Worm (Caenorhabditis elegans) whole organism, L4 larva: ENCODE results near the gene nhr-60.
A peak's percentile ranks its signal among the peaks of the same experiment; 100 is the strongest.
"Not testable (repeated sequence)": the region's sequence is repeated elsewhere in the genome, so short reads cannot be mapped to it uniquely, and the experiment has no call there.

Experiments
- D1046.2 ChIP-seq: fragments of 200-800 bp; sonication (Bioruptor generic); IDR thresholded peaks from 2 replicates; pipeline ENCODE4 v1.3.6; 2022; ENCODE audit warnings: missing genetic modification characterization, missing compliant biosample characterization
- F26F4.8 ChIP-seq: fragments of 200-800 bp; sonication (Bioruptor generic); conservative IDR thresholded peaks from 2 replicates; pipeline ENCODE4 v1.3.6; 2022; ENCODE audit warnings: missing genetic modification characterization, missing compliant biosample characterization
- Y105C5A.15 ChIP-seq: fragments of 200-800 bp; sonication (Bioruptor generic); IDR thresholded peaks from 2 replicates; pipeline ENCODE4 v1.3.6; 2022; ENCODE audit warnings: missing genetic modification characterization, missing compliant biosample characterization
- Y48G9A.11 ChIP-seq: fragments of 200-800 bp; sonication (Bioruptor generic); IDR thresholded peaks from 2 replicates; pipeline ENCODE4 v1.3.6; 2022; ENCODE audit warnings: missing genetic modification reagents, missing genetic modification characterization, missing compliant biosample characterization
- Y75B8A.6 ChIP-seq: fragments of 200-800 bp; sonication (Bioruptor generic); IDR thresholded peaks from 2 replicates; pipeline ENCODE4 v1.3.6; 2022; ENCODE audit warnings: missing genetic modification reagents, missing genetic modification characterization, missing compliant biosample characterization
- ZK337.2 ChIP-seq: fragments of 200-800 bp; sonication (Bioruptor generic); IDR thresholded peaks from 2 replicates; pipeline ENCODE4 v1.3.6; 2022; ENCODE audit warnings: missing genetic modification reagents, missing genetic modification characterization, missing compliant biosample characterization
- arid-1 ChIP-seq: fragments of 200-800 bp; sonication (Bioruptor generic); conservative IDR thresholded peaks from 2 replicates; pipeline ENCODE4 v1.3.6; 2022; ENCODE audit warnings: missing genetic modification reagents, missing genetic modification characterization, missing compliant biosample characterization
- ceh-20 ChIP-seq: fragments of 200-800 bp; sonication (Bioruptor generic); IDR thresholded peaks from 2 replicates; pipeline ENCODE4 v1.3.6; 2022; ENCODE audit warnings: missing genetic modification reagents, missing genetic modification characterization, missing compliant biosample characterization
- ceh-32 ChIP-seq: sonication (generic microtip); optimal IDR thresholded peaks from 2 replicates; lab custom pipeline; 2016; ENCODE audit warnings: mild to moderate bottlenecking, missing genetic modification characterization, missing compliant biosample characterization; ENCODE audit not compliant: poor library complexity
- ceh-44 ChIP-seq: fragments of 200-800 bp; sonication (Bioruptor generic); IDR thresholded peaks from 2 replicates; pipeline ENCODE4 v1.3.6; 2022; ENCODE audit warnings: missing genetic modification reagents, missing genetic modification characterization, missing compliant biosample characterization
- ces-1 ChIP-seq: fragments of 150-350 bp; sonication (generic microtip); optimal IDR thresholded peaks from 4 replicates; lab custom pipeline; 2014; ENCODE audit warnings: missing biosample characterization, missing genetic modification reagents, missing genetic modification characterization
- ctbp-1 ChIP-seq: fragments of 200-800 bp; sonication (Bioruptor generic); IDR thresholded peaks from 2 replicates; pipeline ENCODE4 v1.3.6; 2022; ENCODE audit warnings: missing genetic modification reagents, missing genetic modification characterization, missing compliant biosample characterization
- daf-12 ChIP-seq: fragments of 150-350 bp; optimal IDR thresholded peaks from 2 replicates; lab custom pipeline; 2014; ENCODE audit warnings: missing biosample characterization, missing genetic modification reagents, missing genetic modification characterization
- daf-16 ChIP-seq, 3 experiments: sonication (generic microtip); optimal IDR thresholded peaks; 2 replicates each; lab custom pipeline; 2016 to 2017; ENCODE audit warnings: missing genetic modification characterization in 3 of 3, missing genetic modification reagents in 3 of 3, mild to moderate bottlenecking in 2 of 3, missing compliant biosample characterization in 2 of 3, missing biosample characterization in 1 of 3, moderate library complexity in 1 of 3
- daf-8 ChIP-seq: fragments of 200-800 bp; sonication (Bioruptor generic); IDR thresholded peaks from 2 replicates; pipeline ENCODE4 v1.3.6; 2022; ENCODE audit warnings: missing genetic modification characterization, missing compliant biosample characterization
- dmd-6 ChIP-seq: fragments of 200-800 bp; sonication (Bioruptor generic); IDR thresholded peaks from 2 replicates; pipeline ENCODE4 v1.3.6; 2022; ENCODE audit warnings: missing genetic modification reagents, missing genetic modification characterization, missing compliant biosample characterization
- dmd-8 ChIP-seq: fragments of 200-800 bp; sonication (Bioruptor generic); IDR thresholded peaks from 2 replicates; pipeline ENCODE4 v1.3.6; 2022; ENCODE audit warnings: missing genetic modification characterization, missing compliant biosample characterization
- dmd-9 ChIP-seq: fragments of 200-800 bp; sonication (Bioruptor generic); IDR thresholded peaks from 2 replicates; pipeline ENCODE4 v1.3.6; 2022; ENCODE audit warnings: missing genetic modification reagents, missing genetic modification characterization, missing compliant biosample characterization
- duxl-1 ChIP-seq: sonication (generic microtip); optimal IDR thresholded peaks from 2 replicates; lab custom pipeline; 2016; ENCODE audit warnings: mild to moderate bottlenecking, missing genetic modification characterization, moderate library complexity, missing compliant biosample characterization; ENCODE audit not compliant: poor library complexity
- egl-43 ChIP-seq: fragments of 200-800 bp; sonication (Bioruptor generic); IDR thresholded peaks from 2 replicates; pipeline ENCODE4 v1.3.6; 2022; ENCODE audit warnings: missing genetic modification reagents, missing genetic modification characterization, missing compliant biosample characterization
- lim-7 ChIP-seq: fragments of 200-800 bp; sonication (Bioruptor generic); IDR thresholded peaks from 2 replicates; pipeline ENCODE4 v1.3.6; 2022; ENCODE audit warnings: missing genetic modification characterization, missing compliant biosample characterization
- lin-1 ChIP-seq: fragments of 200-800 bp; sonication (Bioruptor generic); IDR thresholded peaks from 2 replicates; pipeline ENCODE4 v1.3.6; 2022; ENCODE audit warnings: missing genetic modification reagents, missing genetic modification characterization, missing compliant biosample characterization
- lin-29 ChIP-seq: fragments of 200-800 bp; sonication (Bioruptor generic); IDR thresholded peaks from 2 replicates; pipeline ENCODE4 v1.3.6; 2022; ENCODE audit warnings: missing genetic modification reagents, missing genetic modification characterization, missing compliant biosample characterization
- lin-38 ChIP-seq: fragments of 200-800 bp; sonication (Bioruptor generic); IDR thresholded peaks from 2 replicates; pipeline ENCODE4 v1.3.6; 2022; ENCODE audit warnings: missing genetic modification reagents, missing genetic modification characterization, missing compliant biosample characterization
- madf-5 ChIP-seq, 2 experiments: fragments of 200-800 bp; sonication (Bioruptor generic); IDR thresholded peaks; 2 replicates each; pipeline ENCODE4 v1.3.6; 2022; ENCODE audit warnings: missing compliant biosample characterization in 2 of 2, missing genetic modification characterization in 2 of 2
- madf-9 ChIP-seq: fragments of 200-800 bp; sonication (Bioruptor generic); conservative IDR thresholded peaks from 2 replicates; pipeline ENCODE4 v1.3.6; 2022; ENCODE audit warnings: missing genetic modification reagents, missing genetic modification characterization, missing compliant biosample characterization
- mdl-1 ChIP-seq, 2 experiments: fragments of 150-350 bp in 1 of 2; sonication (generic microtip) in 1 of 2; optimal IDR thresholded peaks; 2 replicates each; lab custom pipeline; 2014 to 2017; ENCODE audit warnings: missing biosample characterization in 2 of 2, missing genetic modification characterization in 2 of 2
- mdt-29 ChIP-seq: fragments of 200-800 bp; sonication (Bioruptor generic); IDR thresholded peaks from 2 replicates; pipeline ENCODE4 v1.3.6; 2022; ENCODE audit warnings: missing genetic modification reagents, missing genetic modification characterization, missing compliant biosample characterization
- mxl-3 ChIP-seq: fragments of 200-800 bp; sonication (Bioruptor generic); optimal IDR thresholded peaks from 2 replicates; lab custom pipeline; 2018; ENCODE audit warnings: mild to moderate bottlenecking, missing genetic modification characterization, missing compliant biosample characterization
- nhr-28 ChIP-seq: fragments of 150-350 bp; optimal IDR thresholded peaks from 2 replicates; lab custom pipeline; 2014; ENCODE audit warnings: missing biosample characterization, missing genetic modification characterization
- nhr-41 ChIP-seq: fragments of 200-800 bp; sonication (Bioruptor generic); IDR thresholded peaks from 2 replicates; pipeline ENCODE4 v1.3.6; 2022; ENCODE audit warnings: missing genetic modification reagents, missing genetic modification characterization, missing compliant biosample characterization
- nhr-42 ChIP-seq: fragments of 200-800 bp; sonication (Bioruptor generic); IDR thresholded peaks from 2 replicates; pipeline ENCODE4 v1.3.6; 2022; ENCODE audit warnings: missing genetic modification characterization, missing compliant biosample characterization
- pha-4 ChIP-seq, 2 experiments: fragments of 150-350 bp in 1 of 2; fragments of 200-800 bp in 1 of 2; sonication (Bioruptor generic) in 1 of 2; IDR thresholded peaks in 1 of 2; optimal IDR thresholded peaks in 1 of 2; 2 replicates each; pipeline versions ENCODE4 v1.3.6 to Lab custom; 2014 to 2022; ENCODE audit warnings: missing genetic modification characterization in 2 of 2, missing genetic modification reagents in 2 of 2, missing biosample characterization in 1 of 2, missing compliant biosample characterization in 1 of 2
- php-3 ChIP-seq: fragments of 200-800 bp; sonication (Bioruptor generic); IDR thresholded peaks from 2 replicates; pipeline ENCODE4 v1.3.6; 2022; ENCODE audit warnings: missing genetic modification reagents, missing genetic modification characterization, missing compliant biosample characterization
- set-16 ChIP-seq: fragments of 200-800 bp; sonication (Bioruptor generic); IDR thresholded peaks from 2 replicates; pipeline ENCODE4 v1.3.6; 2022; ENCODE audit warnings: missing genetic modification reagents, missing genetic modification characterization, missing compliant biosample characterization
- snpc-1.2 ChIP-seq: fragments of 200-800 bp; sonication (Bioruptor generic); IDR thresholded peaks from 2 replicates; pipeline ENCODE4 v1.3.6; 2022; ENCODE audit warnings: missing genetic modification reagents, missing genetic modification characterization, missing compliant biosample characterization
- snpc-4 ChIP-seq: fragments of 150-350 bp; optimal IDR thresholded peaks from 2 replicates; lab custom pipeline; 2014; ENCODE audit warnings: missing biosample characterization, missing genetic modification characterization
- unc-130 ChIP-seq: sonication (generic microtip); optimal IDR thresholded peaks from 2 replicates; lab custom pipeline; 2016; ENCODE audit warnings: missing genetic modification reagents, missing genetic modification characterization, missing compliant biosample characterization
- unc-62 ChIP-seq, 3 experiments: fragments of 150-350 bp in 1 of 3; sonication (generic microtip); optimal IDR thresholded peaks in 2 of 3; peaks in 1 of 3; 1 replicate in 1 of 3; 2 replicates in 2 of 3; lab custom pipeline; 2014 to 2017; ENCODE audit warnings: missing biosample characterization in 3 of 3, missing genetic modification characterization in 3 of 3, missing genetic modification reagents in 3 of 3, missing genotype in 1 of 3
- vab-7 ChIP-seq: fragments of 200-800 bp; sonication (Bioruptor generic); IDR thresholded peaks from 2 replicates; pipeline ENCODE4 v1.3.6; 2022; ENCODE audit warnings: missing genetic modification reagents, missing genetic modification characterization, missing compliant biosample characterization
- zip-11 ChIP-seq: fragments of 200-800 bp; sonication (Bioruptor generic); IDR thresholded peaks from 2 replicates; pipeline ENCODE4 v1.3.6; 2022; ENCODE audit warnings: missing genetic modification characterization, missing compliant biosample characterization

Gene nhr-60

ce11 chrV:15776651-15777050 lies 3.6 kb upstream of the nhr-60 start, which contains the start of gene nhr-283:
nhr-283 (minus strand) TSS chrV:15776751.
- TF ChIP-seq Y75B8A.6 (GFP tag; lab: Robert Waterston, UW), result no peak
- peak in 1 of 2 experiments; percentile 55 for TF ChIP-seq unc-62 (GFP tag; optimal IDR thresholded peaks at IDR 0.05 in 1 of 2; lab: Kevin White, UChicago)
- no peak for TF ChIP-seq unc-62 (tag; optimal IDR thresholded peaks at IDR 0.05; lab: Kevin White, UChicago)
- TF ChIP-seq, all 104 proteins: peak for 1

ce11 chrV:15773941-15774340 lies 900 bp upstream of the nhr-60 start:
- TF ChIP-seq mdl-1 (tag; optimal IDR thresholded peaks at IDR 0.05; lab: Kevin White, UChicago) (peak; percentile 16 to 53), dmd-6 (GFP tag; lab: Robert Waterston, UW) (peak; percentile 46; the same call in 1 of the 2 replicates), mdt-29 (no peak), daf-16 (GFP tag; optimal IDR thresholded peaks at IDR 0.05; lab: Kevin White, UChicago) (no peak), daf-16 (tag; optimal IDR thresholded peaks at IDR 0.05; lab: Kevin White, UChicago) (peak; percentile 55), mxl-3 (GFP tag; lab: Kevin White, UChicago) (peak; percentile 80), nhr-28 (tag; lab: Kevin White, UChicago) (peak; percentile 21), ces-1 (GFP tag; lab: Kevin White, UChicago) (no peak), zip-11 (no peak)

DNA sequence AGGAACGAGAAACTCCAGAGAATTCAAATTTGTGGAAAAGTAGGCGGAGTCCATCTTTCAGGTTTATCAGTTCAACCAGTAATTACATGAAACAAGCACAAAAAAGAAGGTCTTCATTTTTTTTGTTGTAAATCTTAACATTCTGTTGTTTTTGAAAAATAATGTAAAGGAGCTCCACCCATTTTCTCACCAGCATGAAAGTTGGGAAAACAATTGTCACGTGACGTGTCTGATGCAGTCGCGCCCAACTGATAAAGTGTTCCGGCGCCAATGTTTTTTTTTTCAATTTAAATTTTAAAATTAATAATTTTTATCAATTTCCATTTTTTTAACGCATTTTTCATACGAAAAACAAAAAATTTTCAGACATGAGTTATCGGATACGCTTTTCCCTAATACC lies 4.0 kb downstream of the nhr-60 start, which contains the start of gene F57A10.4:
Gene F57A10.4 (plus strand): TSS at position 367 of the 400 bp plus-strand sequence.
- TF ChIP-seq daf-12 (tag; lab: Kevin White, UChicago) (no peak), snpc-4 (tag; lab: Kevin White, UChicago) (no peak), unc-130 (peak; percentile 56), duxl-1 (tag; lab: Kevin White, UChicago) (no peak), ceh-44 (GFP tag; lab: Robert Waterston, UW) (no peak), ceh-32 (tag; lab: Kevin White, UChicago) (no peak)

DNA sequence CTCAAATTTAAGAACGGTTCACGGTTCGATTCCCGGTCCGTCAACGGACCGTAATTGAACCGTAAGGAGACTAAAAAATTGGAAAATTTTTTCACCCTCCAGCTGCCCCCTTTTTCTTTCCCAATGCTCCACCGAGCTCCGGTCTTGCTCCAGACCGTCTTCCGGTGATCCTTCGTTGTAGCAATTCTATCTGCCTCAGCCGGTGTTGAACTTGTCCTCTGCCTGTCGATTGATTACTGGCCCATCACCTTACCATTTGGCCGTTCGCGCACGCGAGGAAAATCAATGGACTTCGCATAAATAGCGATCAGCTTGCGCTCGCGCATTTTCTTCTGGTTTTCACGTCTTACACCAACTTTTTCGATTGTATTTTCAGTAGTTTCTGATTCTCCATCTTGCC lies 5.7 kb downstream of the nhr-60 start:
- TF ChIP-seq Y105C5A.15 (peak; percentile 71; the same call in 1 of the 2 replicates), daf-8 (peak; percentile 64; the same call in 1 of the 2 replicates), dmd-9 (GFP tag; lab: Robert Waterston, UW) (0 out of 2 replicates have a peak, but pooled peaks have one; percentile 53), lin-38 (GFP tag; lab: Robert Waterston, UW) (peak; percentile 82), ceh-44 (GFP tag; lab: Robert Waterston, UW) (peak; percentile 68; the same call in 1 of the 2 replicates), D1046.2 (GFP tag; lab: Robert Waterston, UW) (peak; percentile 81), dmd-6 (GFP tag; lab: Robert Waterston, UW) (0 out of 2 replicates have a peak, but pooled peaks have one; percentile 9), ctbp-1 (GFP tag; lab: Robert Waterston, UW) (peak; percentile 80), Y48G9A.11 (GFP tag; lab: Robert Waterston, UW) (peak; percentile 75), set-16 (GFP tag; lab: Robert Waterston, UW) (peak; percentile 55), dmd-8 (GFP tag; lab: Robert Waterston, UW) (peak; percentile 94), ZK337.2 (GFP tag; lab: Robert Waterston, UW) (0 out of 2 replicates have a peak, but pooled peaks have one; percentile 13), lin-1 (GFP tag; lab: Robert Waterston, UW) (peak; percentile 66; the same call in 1 of the 2 replicates), madf-5 (GFP tag; IDR thresholded peaks at IDR 0.05; lab: Robert Waterston, UW) (peak in 1 of 2 experiments; percentile 73; a peak in 1 of 4 replicates), pha-4 (GFP tag; IDR thresholded peaks at IDR 0.05; lab: Robert Waterston, UW) (peak; percentile 84), nhr-41 (peak; percentile 85), snpc-1.2 (GFP tag; lab: Robert Waterston, UW) (peak; percentile 86), egl-43 (GFP tag; lab: Robert Waterston, UW) (peak; percentile 92), nhr-42 (peak; percentile 66), lin-29 (GFP tag; lab: Robert Waterston, UW) (peak; percentile 27; the same call in 1 of the 2 replicates), php-3 (GFP tag; lab: Robert Waterston, UW) (peak; percentile 72), mdt-29 (peak; percentile 80), vab-7 (GFP tag; lab: Robert Waterston, UW) (peak; percentile 77), madf-9 (peak; percentile 45; the same call in 1 of the 2 replicates), lim-7 (GFP tag; lab: Robert Waterston, UW) (peak; percentile 95), arid-1 (GFP tag; lab: Robert Waterston, UW) (peak; percentile 89), F26F4.8 (GFP tag; lab: Robert Waterston, UW) (peak; percentile 95), ceh-20 (GFP tag; lab: Robert Waterston, UW) (peak; percentile 52; the same call in 1 of the 2 replicates), zip-11 (0 out of 2 replicates have a peak, but pooled peaks have one; percentile 35)
- TF ChIP-seq pha-4 (tag; optimal IDR thresholded peaks at IDR 0.05; lab: Kevin White, UChicago), result not testable (repeated sequence)
